Fruit fly (Drosophila melanogaster) whole organism, pupa: ENCODE measurements around the gene CG43922.

Source experiments
- CG10348 ChIP-seq: fragments of 200-800 bp; sonication (Bioruptor generic); IDR thresholded peaks from 2 replicates; pipeline ENCODE4 v1.3.6; 2022; ENCODE audit warnings: missing biosample characterization, missing genetic modification characterization
- CG13204 ChIP-seq: fragments of 200-800 bp; sonication (Bioruptor generic); optimal IDR thresholded peaks from 2 replicates; lab custom pipeline; 2018; ENCODE audit warnings: missing biosample characterization, mild to moderate bottlenecking, missing genetic modification characterization, moderate library complexity
- CG14655 ChIP-seq: fragments of 200-800 bp; sonication (Bioruptor generic); optimal IDR thresholded peaks from 3 replicates; lab custom pipeline; 2017; ENCODE audit warnings: mild to moderate bottlenecking, missing biosample characterization, missing genetic modification reagents, missing genetic modification characterization
- CG17806 ChIP-seq: fragments of 200-800 bp; sonication (Bioruptor generic); optimal IDR thresholded peaks from 2 replicates; lab custom pipeline; 2018; ENCODE audit warnings: missing biosample characterization, mild to moderate bottlenecking, missing genetic modification characterization, moderate library complexity
- CG4496 ChIP-seq: fragments of 200-800 bp; sonication (Bioruptor generic); IDR thresholded peaks from 3 replicates; pipeline ENCODE4 v1.3.6; 2022; ENCODE audit warnings: missing biosample characterization, missing genetic modification characterization
- fd96Ca ChIP-seq: fragments of 200-800 bp; sonication (Bioruptor generic); IDR thresholded peaks from 3 replicates; pipeline ENCODE4 v1.3.6; 2022; ENCODE audit warnings: missing biosample characterization, missing genetic modification characterization

dm6 chr2L:6340222-6340725 lies 31.7 kb upstream of the CG43922 start:
- no peak for TF ChIP-seq CG13204 (GFP tag; lab: Kevin White, UChicago)
- no peak for TF ChIP-seq CG14655 (GFP tag; lab: Kevin White, UChicago)
- no peak for TF ChIP-seq CG17806
- TF ChIP-seq fd96Ca (GFP tag; lab: Robert Waterston, UW) = no peak
- TF ChIP-seq CG10348 (GFP tag; lab: Robert Waterston, UW) = no peak
- TF ChIP-seq CG4496 (GFP tag; lab: Robert Waterston, UW) = no peak
